Fruit fly (Drosophila melanogaster): ENCODE results near the gene Cht11.

Cht11 gene

dm6 chrX:6824203-6824602 lies 25.1 kb downstream of the Cht11 start, which contains the start of gene nonC (continued):
- peak; percentile 88 for TF ChIP-seq inv (GFP tag; IDR thresholded peaks at IDR 0.05; ENCODE audit: partially characterized antibody)
- TF ChIP-seq Antp (GFP tag; optimal IDR thresholded peaks at IDR 0.05), result no peak
- peak; percentile 27 for TF ChIP-seq nmo (GFP tag; optimal IDR thresholded peaks at IDR 0.05)
- no peak for TF ChIP-seq CG4328 (GFP tag; optimal IDR thresholded peaks at IDR 0.05)
- TF ChIP-seq ci (GFP tag; IDR thresholded peaks at IDR 0.05), result no peak
- peak; percentile 70 for TF ChIP-seq pzg (GFP tag; optimal IDR thresholded peaks at IDR 0.05)
- TF ChIP-seq Dip2 (GFP tag; IDR thresholded peaks at IDR 0.05), result no peak
- no peak for TF ChIP-seq gcm (GFP tag; optimal IDR thresholded peaks at IDR 0.05)
- TF ChIP-seq amos (GFP tag; IDR thresholded peaks at IDR 0.05; ENCODE audit: partially characterized antibody), result peak; percentile 87
- no peak for TF ChIP-seq bcd (GFP tag; optimal IDR thresholded peaks at IDR 0.05)
- TF ChIP-seq row (GFP tag; IDR thresholded peaks at IDR 0.05), result peak; percentile 56
- peak; percentile 88 for TF ChIP-seq CG2116 (GFP tag; optimal IDR thresholded peaks at IDR 0.05)
- TF ChIP-seq gfzf (GFP tag; optimal IDR thresholded peaks at IDR 0.05), result peak; percentile 51
- TF ChIP-seq CG13287 (GFP tag; IDR thresholded peaks at IDR 0.05; ENCODE audit: partially characterized antibody), result peak; percentile 91
- TF ChIP-seq CG18011 (GFP tag; optimal IDR thresholded peaks at IDR 0.05), result no peak
- peak; percentile 60 for TF ChIP-seq HmgZ (tag; optimal IDR thresholded peaks at IDR 0.05)
- no peak for TF ChIP-seq ham (GFP tag; IDR thresholded peaks at IDR 0.05)
- TF ChIP-seq usp (GFP tag; optimal IDR thresholded peaks at IDR 0.05), result no peak
- no peak for TF ChIP-seq CG31441 (GFP tag; IDR thresholded peaks at IDR 0.05)
- TF ChIP-seq CG32772 (GFP tag; IDR thresholded peaks at IDR 0.05), result no peak
- peak; percentile 4 for TF ChIP-seq CG17802 (tag; optimal IDR thresholded peaks at IDR 0.05)
- TF ChIP-seq Awh (GFP tag; IDR thresholded peaks at IDR 0.05), result no peak
- TF ChIP-seq dm (GFP tag; optimal IDR thresholded peaks at IDR 0.05), result peak; percentile 30
- TF ChIP-seq Dp (GFP tag; optimal IDR thresholded peaks at IDR 0.05), result peak; percentile 82
- TF ChIP-seq CG13123 (GFP tag; optimal IDR thresholded peaks at IDR 0.05), result no peak
- peak; percentile 76 for TF ChIP-seq Opbp (GFP tag; IDR thresholded peaks at IDR 0.05; ENCODE audit: partially characterized antibody)
- TF ChIP-seq unc-4 (GFP tag; IDR thresholded peaks at IDR 0.05; ENCODE audit: partially characterized antibody), result peak; percentile 81
- TF ChIP-seq ato (GFP tag; IDR thresholded peaks at IDR 0.05; ENCODE audit: partially characterized antibody), result peak; percentile 65
- peak; percentile 89 for TF ChIP-seq Bgb (GFP tag; IDR thresholded peaks at IDR 0.05; ENCODE audit: partially characterized antibody)
- no peak for TF ChIP-seq CG15696 (tag; optimal IDR thresholded peaks at IDR 0.05)
- TF ChIP-seq CG3163 (GFP tag; optimal IDR thresholded peaks at IDR 0.05), result no peak
- TF ChIP-seq CG7745 (tag; optimal IDR thresholded peaks at IDR 0.05), result no peak
- TF ChIP-seq CG17186 (GFP tag; optimal IDR thresholded peaks at IDR 0.05), result peak; percentile 82
- TF ChIP-seq CG16815 (GFP tag; optimal IDR thresholded peaks at IDR 0.05), result no peak
- TF ChIP-seq cg (GFP tag; optimal IDR thresholded peaks at IDR 0.05), result peak; percentile 11
- no peak for TF ChIP-seq chm (GFP tag; IDR thresholded peaks at IDR 0.05)
- no peak for TF ChIP-seq CG8944 (GFP tag; optimal IDR thresholded peaks at IDR 0.05)
- TF ChIP-seq ssp (GFP tag; IDR thresholded peaks at IDR 0.05), result peak; percentile 33; the same call in 1 of the 2 replicates
- peak; percentile 95 for TF ChIP-seq Dll (GFP tag; IDR thresholded peaks at IDR 0.05; ENCODE audit: partially characterized antibody)
- peak; percentile 85 for TF ChIP-seq hb (GFP tag; IDR thresholded peaks at IDR 0.05; ENCODE audit: partially characterized antibody)
- peak; percentile 93 for TF ChIP-seq Scr (GFP tag; IDR thresholded peaks at IDR 0.05; ENCODE audit: partially characterized antibody)
- TF ChIP-seq Dref (GFP tag; IDR thresholded peaks at IDR 0.05), result peak; percentile 67
- no peak for TF ChIP-seq Xrp1 (GFP tag; IDR thresholded peaks at IDR 0.05)
- TF ChIP-seq CG4617 (GFP tag; optimal IDR thresholded peaks at IDR 0.05; ENCODE audit: borderline replicate concordance), result peak; percentile 40
- TF ChIP-seq Dfd (GFP tag; optimal IDR thresholded peaks at IDR 0.05), result no peak
- peak; percentile 89 for TF ChIP-seq CG34224 (GFP tag; IDR thresholded peaks at IDR 0.05; ENCODE audit: partially characterized antibody)
- TF ChIP-seq CG2712 (tag; optimal IDR thresholded peaks at IDR 0.05), result no peak
- TF ChIP-seq CG11504 (tag; optimal IDR thresholded peaks at IDR 0.05), result no peak
- peak; percentile 78 for TF ChIP-seq zen2 (GFP tag; IDR thresholded peaks at IDR 0.05; ENCODE audit: partially characterized antibody)
